Worm (Caenorhabditis elegans) whole organism, L3 larva: Measurements from ENCODE around the gene F27D9.7.

Experiments used
- egl-27 ChIP-seq: sonication (generic microtip); optimal IDR thresholded peaks from 4 replicates; lab custom pipeline; 2017; ENCODE audit warnings: missing biosample characterization, missing genetic modification reagents, missing genetic modification characterization
- elt-2 ChIP-seq: sonication (generic microtip); optimal IDR thresholded peaks from 2 replicates; lab custom pipeline; 2016; ENCODE audit warnings: missing genetic modification reagents, mild to moderate bottlenecking, missing genetic modification characterization, missing compliant biosample characterization
- elt-3 ChIP-seq, 3 experiments: fragments of 150-350 bp in 1 of 3; sonication (generic microtip) in 2 of 3; optimal IDR thresholded peaks; 2 replicates in 2 of 3; 4 replicates in 1 of 3; lab custom pipeline; 2014 to 2017; ENCODE audit warnings: missing biosample characterization in 3 of 3, missing genetic modification characterization in 3 of 3
- nhr-77 ChIP-seq: fragments of 150-350 bp; optimal IDR thresholded peaks from 2 replicates; lab custom pipeline; 2014; ENCODE audit warnings: missing biosample characterization, missing genetic modification characterization
- pha-4 ChIP-seq: fragments of 150-350 bp; optimal IDR thresholded peaks from 2 replicates; lab custom pipeline; 2014; ENCODE audit warnings: missing biosample characterization, missing genetic modification reagents, missing genetic modification characterization
- skn-1 ChIP-seq: fragments of 150-350 bp; optimal IDR thresholded peaks from 2 replicates; lab custom pipeline; 2014; ENCODE audit warnings: missing biosample characterization, missing genetic modification characterization
- unc-62 ChIP-seq: fragments of 150-350 bp; sonication (generic microtip); optimal IDR thresholded peaks from 4 replicates; lab custom pipeline; 2014; ENCODE audit warnings: missing biosample characterization, missing genetic modification reagents, missing genetic modification characterization

ce11 chrX:7655469-7656003 is 15.0 kb downstream of the F27D9.7 start:
- TF ChIP-seq skn-1 (tag; lab: Kevin White, UChicago) = no peak
- no peak for TF ChIP-seq pha-4
- no peak for TF ChIP-seq elt-2 (tag; lab: Kevin White, UChicago)
- TF ChIP-seq elt-3 (tag; optimal IDR thresholded peaks at IDR 0.05; lab: Kevin White, UChicago) = no peak
- no peak for TF ChIP-seq nhr-77 (tag; lab: Kevin White, UChicago)
- no peak for TF ChIP-seq egl-27 (tag; lab: Kevin White, UChicago)
- TF ChIP-seq unc-62 (GFP tag; lab: Kevin White, UChicago) = no peak
